Worm (Caenorhabditis elegans): ENCODE results near the gene C03H12.1.

DNA sequence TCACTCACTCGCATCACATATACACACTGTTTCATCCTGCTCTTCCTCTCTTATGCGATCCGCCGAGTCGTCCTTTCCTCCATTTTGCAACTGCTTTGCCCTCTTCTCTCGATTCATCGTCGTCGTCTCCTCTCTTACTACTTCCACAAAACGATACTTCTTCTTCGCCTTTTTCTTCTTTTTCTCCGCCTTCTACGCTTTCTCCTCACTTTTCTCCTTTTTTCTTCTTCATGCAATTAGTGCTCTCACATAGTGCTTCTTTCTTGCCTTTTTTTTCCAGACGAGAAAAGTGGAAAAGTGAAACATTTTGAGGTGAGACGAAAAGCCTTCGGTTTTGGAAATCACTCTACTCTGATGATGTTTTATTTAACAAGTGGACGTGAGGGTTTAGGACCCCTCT lies 29.7 kb upstream of the C03H12.1 start:
- TF ChIP-seq T22C8.4 (GFP tag; IDR thresholded peaks at IDR 0.05) (no peak), ztf-23 (GFP tag; IDR thresholded peaks at IDR 0.05) (no peak), tab-1 (GFP tag; IDR thresholded peaks at IDR 0.05) (no peak), klf-2 (GFP tag; conservative IDR thresholded peaks at IDR 0.05) (no peak)
